Worm (Caenorhabditis elegans): ENCODE results near the gene F44F4.3.

DNA sequence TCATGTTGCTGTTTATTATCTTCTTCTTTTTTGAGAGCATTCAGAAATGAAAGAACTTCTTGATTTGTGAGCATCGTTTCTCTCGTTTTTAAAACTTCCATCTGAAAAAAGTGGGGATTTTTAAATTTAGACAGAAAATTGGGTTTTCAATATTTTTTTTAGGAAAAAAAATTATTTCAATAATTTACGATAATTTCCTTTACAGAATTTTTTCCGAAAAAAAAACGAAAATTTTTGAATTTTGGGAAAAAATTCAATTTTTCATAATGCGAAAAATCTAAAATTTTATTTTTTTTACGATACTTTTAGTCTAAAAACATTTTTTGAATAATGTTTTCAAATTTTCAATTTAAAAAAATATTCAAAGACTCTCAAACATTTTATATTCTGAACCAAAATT is 28.6 kb downstream of the F44F4.3 start, which contains the start of gene M106.7:
- TF ChIP-seq F13C5.2 (tag; optimal IDR thresholded peaks at IDR 0.05) (no peak), ama-1 (optimal IDR thresholded peaks at IDR 0.05) (no peak), ets-7 (tag; optimal IDR thresholded peaks at IDR 0.05) (no peak), tra-4 (tag; optimal IDR thresholded peaks at IDR 0.05) (no peak), hnd-1 (tag; optimal IDR thresholded peaks at IDR 0.05) (no peak), aly-1 (tag; optimal IDR thresholded peaks at IDR 0.05) (no peak), tbx-37 (GFP tag; conservative IDR thresholded peaks at IDR 0.05) (no peak), flt-1 (GFP tag; IDR thresholded peaks at IDR 0.05) (no peak), hmbx-1 (tag; optimal IDR thresholded peaks at IDR 0.05) (no peak), sea-1 (GFP tag; conservative IDR thresholded peaks at IDR 0.05) (no peak), scrt-1 (GFP tag; IDR thresholded peaks at IDR 0.05) (no peak)

Measured in whole organism, early embryonic.